Fruit fly (Drosophila melanogaster): ENCODE results near the gene CG4598.

The CG4598 gene

DNA sequence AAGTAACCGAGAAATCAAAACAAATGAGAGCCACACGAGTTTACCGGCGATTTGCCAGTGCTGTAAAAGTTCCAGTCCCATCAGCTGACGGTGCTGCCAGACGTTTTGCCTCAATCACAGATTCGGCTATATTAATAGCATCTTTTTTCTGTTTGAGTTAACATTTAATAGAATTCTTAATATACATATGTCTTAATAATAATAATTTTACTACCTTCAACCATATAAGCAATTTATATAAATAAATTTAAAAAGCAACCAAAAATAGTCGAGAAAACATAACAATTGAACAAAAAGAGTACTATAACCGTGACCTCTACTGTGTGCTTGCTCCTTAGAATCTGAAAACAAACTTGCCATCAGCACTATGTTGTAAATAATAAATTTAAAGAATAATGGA, 35.7 kb downstream of the CG4598 start, which contains the start of the genes CG13126 and CG4709 (continued):
- peak; percentile 91 for TF ChIP-seq ranshi (GFP tag; IDR thresholded peaks at IDR 0.05)
- TF ChIP-seq Ets65A (GFP tag) = peak; percentile 90
- peak; percentile 91 for TF ChIP-seq ind (GFP tag; optimal IDR thresholded peaks at IDR 0.05)
- peak; percentile 81 for TF ChIP-seq Aef1 (GFP tag; IDR thresholded peaks at IDR 0.05)
- TF ChIP-seq CG7556 (GFP tag; optimal IDR thresholded peaks at IDR 0.05) = peak; percentile 92
- TF ChIP-seq CG2120 (GFP tag; optimal IDR thresholded peaks at IDR 0.05) = peak; percentile 82
- peak; percentile 71; the same call in 1 of the 2 replicates for TF ChIP-seq wdn (GFP tag; IDR thresholded peaks at IDR 0.05)
- TF ChIP-seq CG12104 (GFP tag; optimal IDR thresholded peaks at IDR 0.05) = peak; percentile 91
- peak; percentile 92 for TF ChIP-seq tap (tag; optimal IDR thresholded peaks at IDR 0.05)
- peak; percentile 63 for TF ChIP-seq CG10543 (GFP tag; optimal IDR thresholded peaks at IDR 0.05)
- no peak for TF ChIP-seq tna (GFP tag; IDR thresholded peaks at IDR 0.05; ENCODE audit: partially characterized antibody)
- peak; percentile 57 for TF ChIP-seq Dad (GFP tag; optimal IDR thresholded peaks at IDR 0.05)
- peak; percentile 72 for TF ChIP-seq cas (GFP tag; IDR thresholded peaks at IDR 0.05)
- no peak for TF ChIP-seq Bgb (GFP tag; IDR thresholded peaks at IDR 0.05; ENCODE audit: partially characterized antibody)
- TF ChIP-seq trh (GFP tag; optimal IDR thresholded peaks at IDR 0.05) = peak; percentile 46
- TF ChIP-seq CG17829 (tag; optimal IDR thresholded peaks at IDR 0.05) = peak; percentile 97
- peak; percentile 84 for TF ChIP-seq B-H2 (GFP tag; optimal IDR thresholded peaks at IDR 0.05)
- peak; percentile 77 for TF ChIP-seq CG15011 (GFP tag; optimal IDR thresholded peaks at IDR 0.05)
- TF ChIP-seq sisA (GFP tag; IDR thresholded peaks at IDR 0.05) = peak; percentile 79
- TF ChIP-seq CG1233 (GFP tag; optimal IDR thresholded peaks at IDR 0.05) = peak; percentile 90
- TF ChIP-seq CTCF (GFP tag; optimal IDR thresholded peaks at IDR 0.05) = peak; percentile 61
- TF ChIP-seq Neu2 (GFP tag; optimal IDR thresholded peaks at IDR 0.05; ENCODE audit: borderline replicate concordance) = no peak
- no peak for TF ChIP-seq CG12744 (GFP tag; optimal IDR thresholded peaks at IDR 0.05)
- no peak for TF ChIP-seq CG42726 (GFP tag; IDR thresholded peaks at IDR 0.05; ENCODE audit: partially characterized antibody)
- peak; percentile 94 for TF ChIP-seq CG7839 (tag; optimal IDR thresholded peaks at IDR 0.05)
- peak; percentile 71 for TF ChIP-seq CG30431 (GFP tag; optimal IDR thresholded peaks at IDR 0.05)
- peak; percentile 6 for TF ChIP-seq HLH54F (GFP tag; optimal IDR thresholded peaks at IDR 0.05)
- no peak for TF ChIP-seq ERR (GFP tag; optimal IDR thresholded peaks at IDR 0.05)
- peak; percentile 99 for TF ChIP-seq MBD-R2 (GFP tag; IDR thresholded peaks at IDR 0.05)
- no peak for TF ChIP-seq CG9609 (GFP tag; optimal IDR thresholded peaks at IDR 0.05)
- TF ChIP-seq lbe (GFP tag; optimal IDR thresholded peaks at IDR 0.05) = peak; percentile 89
- peak; percentile 60 for TF ChIP-seq Rx (GFP tag; IDR thresholded peaks at IDR 0.05)
- TF ChIP-seq kah (GFP tag; optimal IDR thresholded peaks at IDR 0.05) = peak; percentile 77
- peak; percentile 73 for TF ChIP-seq CG17802 (tag; optimal IDR thresholded peaks at IDR 0.05)
- 0 out of 2 replicates have a peak, but pooled peaks have one; percentile 30 for TF ChIP-seq CG17612 (GFP tag; IDR thresholded peaks at IDR 0.05)
- no peak for TF ChIP-seq Scr (GFP tag; IDR thresholded peaks at IDR 0.05; ENCODE audit: partially characterized antibody)
- no peak for TF ChIP-seq chinmo (GFP tag; IDR thresholded peaks at IDR 0.05; ENCODE audit: partially characterized antibody)
- peak; percentile 86 for TF ChIP-seq CG15514 (GFP tag; optimal IDR thresholded peaks at IDR 0.05)
- peak; percentile 90 for TF ChIP-seq Med (GFP tag)
- TF ChIP-seq Dip3 (GFP tag; optimal IDR thresholded peaks at IDR 0.05) = peak; percentile 52
- peak; percentile 51 for TF ChIP-seq CG10565 (GFP tag; optimal IDR thresholded peaks at IDR 0.05)
- TF ChIP-seq lola (GFP tag; optimal IDR thresholded peaks at IDR 0.05) = peak in 1 of 3 experiments; percentile 90
- TF ChIP-seq ems (GFP tag; optimal IDR thresholded peaks at IDR 0.05) = peak; percentile 29
- TF ChIP-seq CG1602 (GFP tag; optimal IDR thresholded peaks at IDR 0.05) = peak; percentile 89
- peak; percentile 78 for TF ChIP-seq Nf-YB (GFP tag; optimal IDR thresholded peaks at IDR 0.05)
- TF ChIP-seq CG8089 (GFP tag; optimal IDR thresholded peaks at IDR 0.05) = no peak
- peak; percentile 95 for TF ChIP-seq CG17359 (tag; optimal IDR thresholded peaks at IDR 0.05)
- peak; percentile 79 for TF ChIP-seq Lhr (GFP tag; optimal IDR thresholded peaks at IDR 0.05)
- peak; percentile 71 for TF ChIP-seq Nf-YA (GFP tag; IDR thresholded peaks at IDR 0.05)
- no peak for TF ChIP-seq CG16779 (GFP tag; IDR thresholded peaks at IDR 0.05)
- TF ChIP-seq stc (GFP tag; IDR thresholded peaks at IDR 0.05) = peak; percentile 93

Measured in whole organism, embryonic.